Fruit fly (Drosophila melanogaster) S2 (cell line): ENCODE measurements around the gene CG5883.

ENCODE experiments used
- CG8478 ChIP-seq: fragments of >200 bp; optimal IDR thresholded peaks from 2 replicates; lab custom pipeline; 2018
- CTCF ChIP-seq, 2 experiments: fragments of >200 bp; optimal IDR thresholded peaks; 2 replicates each; lab custom pipeline; 2018

The CG5883 gene

dm6 chr3L:11938716-11939115, 5.9 kb downstream of the CG5883 start, which contains the start of gene CG44837:
Gene CG44837 (minus strand): TSS chr3L:11938872.
- no peak for TF ChIP-seq CG8478 (lab: Kevin White, UChicago)
- no peak for TF ChIP-seq CTCF (optimal IDR thresholded peaks at IDR 0.05; lab: Kevin White, UChicago)

- TF ChIP-seq CTCF (optimal IDR thresholded peaks at IDR 0.05; lab: Kevin White, UChicago) (no peak), CG8478 (lab: Kevin White, UChicago) (no peak)
Measured at dm6 chr3L:11937270-11937669, 7.4 kb downstream of the CG5883 start.

- TF ChIP-seq CTCF (optimal IDR thresholded peaks at IDR 0.05; lab: Kevin White, UChicago) (no peak), CG8478 (lab: Kevin White, UChicago) (no peak)
Measured at dm6 chr3L:11931619-11932018, 13.0 kb downstream of the CG5883 start.

dm6 chr3L:11927287-11927743, 17.3 kb downstream of the CG5883 start, which contains the start of gene byn:
Gene byn (plus strand): TSS chr3L:11927693.
- TF ChIP-seq CTCF (optimal IDR thresholded peaks at IDR 0.05; lab: Kevin White, UChicago), result no peak
- no peak for TF ChIP-seq CG8478 (lab: Kevin White, UChicago)

- TF ChIP-seq CG8478 (lab: Kevin White, UChicago), result no peak
- no peak for TF ChIP-seq CTCF (optimal IDR thresholded peaks at IDR 0.05; lab: Kevin White, UChicago)
Measured at dm6 chr3L:11925382-11925781, 19.3 kb downstream of the CG5883 start.

- TF ChIP-seq CG8478 (lab: Kevin White, UChicago) (no peak), CTCF (optimal IDR thresholded peaks at IDR 0.05; lab: Kevin White, UChicago) (no peak)
Measured at dm6 chr3L:11924657-11925056, 20.0 kb downstream of the CG5883 start, which contains the start of gene SdhAL. Gene SdhAL (minus strand): TSS chr3L:11924757.

dm6 chr3L:11921213-11921612, 23.4 kb downstream of the CG5883 start, which contains the start of gene CG11588:
Gene CG11588 (plus strand): TSS chr3L:11921513.
- TF ChIP-seq CTCF (optimal IDR thresholded peaks at IDR 0.05; lab: Kevin White, UChicago) (no peak), CG8478 (lab: Kevin White, UChicago) (no peak)

dm6 chr3L:11918217-11918616, 26.4 kb downstream of the CG5883 start:
- TF ChIP-seq CG8478 (lab: Kevin White, UChicago), result no peak
- peak; percentile 28 to 44 for TF ChIP-seq CTCF (optimal IDR thresholded peaks at IDR 0.05; lab: Kevin White, UChicago)

- TF ChIP-seq CTCF (optimal IDR thresholded peaks at IDR 0.05; lab: Kevin White, UChicago), result no peak
- TF ChIP-seq CG8478 (lab: Kevin White, UChicago), result no peak
Measured at dm6 chr3L:11896756-11897155, 47.9 kb downstream of the CG5883 start.
